Worm (Caenorhabditis elegans) whole organism, midembryonic: ENCODE data around the gene C15H9.3.

Experiments
- cog-1 ChIP-seq: sonication (generic microtip); optimal IDR thresholded peaks from 2 replicates; lab custom pipeline; 2016; ENCODE audit warnings: missing genetic modification characterization, missing compliant biosample characterization
- klf-2 ChIP-seq: fragments of 200-800 bp; sonication (Bioruptor generic); conservative IDR thresholded peaks from 2 replicates; pipeline ENCODE4 v1.3.6; 2022; ENCODE audit warnings: missing genetic modification reagents, missing genetic modification characterization, missing compliant biosample characterization
- tab-1 ChIP-seq: fragments of 200-800 bp; sonication (Bioruptor generic); IDR thresholded peaks from 2 replicates; pipeline ENCODE4 v1.3.6; 2022; ENCODE audit warnings: missing genetic modification characterization, missing compliant biosample characterization

DNA sequence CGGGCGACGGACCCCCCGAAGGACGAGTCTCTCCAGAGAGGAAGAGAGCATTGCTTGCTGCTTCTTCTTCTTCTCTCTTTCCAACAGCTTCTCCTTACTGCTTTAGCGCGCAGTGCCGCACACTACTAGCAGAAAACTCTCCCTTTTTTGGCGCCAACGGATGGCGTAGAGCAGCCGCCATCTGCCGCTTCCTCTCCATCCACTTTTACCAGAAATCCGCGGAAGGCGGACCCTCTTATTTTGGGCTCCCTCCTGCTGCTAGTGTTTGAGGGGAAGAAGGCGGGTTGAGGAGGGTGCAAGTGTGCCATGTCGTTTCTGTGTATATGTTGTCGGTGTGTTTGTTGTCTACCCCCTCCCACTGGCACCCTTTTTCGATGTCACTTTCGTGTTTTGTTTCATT is 18.8 kb downstream of the C15H9.3 start:
- no peak for TF ChIP-seq klf-2 (GFP tag; lab: Robert Waterston, UW)
- no peak for TF ChIP-seq tab-1 (GFP tag; lab: Robert Waterston, UW)
- TF ChIP-seq cog-1: no peak
